Worm (Caenorhabditis elegans): Measurements from ENCODE around the gene cyp-33D1.

DNA sequence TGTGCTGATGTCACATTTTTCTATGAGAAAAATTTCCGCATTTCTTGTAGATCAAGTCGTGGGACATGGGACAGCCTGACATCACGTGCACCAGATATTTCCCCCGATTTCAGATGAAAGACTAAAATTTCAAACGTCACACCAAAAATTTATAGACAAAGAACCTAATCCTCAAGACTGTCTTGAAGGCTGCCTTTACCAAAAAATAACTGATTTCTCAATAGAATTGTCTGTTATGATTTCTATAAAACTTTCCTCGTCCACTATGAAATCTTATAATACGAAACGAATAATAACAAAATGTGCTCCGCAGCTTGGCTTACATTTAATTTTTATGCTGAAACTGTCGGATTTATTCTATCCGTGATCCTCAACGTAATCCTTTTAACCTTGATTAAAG is 4.7 kb upstream of the cyp-33D1 start, which contains the start of gene str-106:
- TF ChIP-seq med-1 (GFP tag; optimal IDR thresholded peaks at IDR 0.05; ENCODE audit: insufficient read depth) (no peak), flt-1 (GFP tag; IDR thresholded peaks at IDR 0.05) (no peak), klf-2 (GFP tag; conservative IDR thresholded peaks at IDR 0.05) (no peak), ztf-23 (GFP tag; IDR thresholded peaks at IDR 0.05) (no peak), tab-1 (GFP tag; IDR thresholded peaks at IDR 0.05) (no peak), ztf-29 (GFP tag; IDR thresholded peaks at IDR 0.05) (no peak)
